Fruit fly (Drosophila melanogaster): Measurements from ENCODE around the gene Inx2.
A peak's percentile ranks its signal among the peaks of the same experiment; 100 is the strongest.

Inx2 gene

dm6 chrX:7004101-7004700, 5.7 kb downstream of the Inx2 start (continued):
- TF ChIP-seq CG8388 (GFP tag; optimal IDR thresholded peaks at IDR 0.05) (peak; percentile 61), pb (GFP tag; optimal IDR thresholded peaks at IDR 0.05) (peak; percentile 75), Fer3 (tag; optimal IDR thresholded peaks at IDR 0.05) (peak; percentile 67), slou (GFP tag; optimal IDR thresholded peaks at IDR 0.05) (peak; percentile 66), CG4617 (GFP tag; optimal IDR thresholded peaks at IDR 0.05; ENCODE audit: borderline replicate concordance) (peak; percentile 58), Hr3 (GFP tag; optimal IDR thresholded peaks at IDR 0.05) (peak; percentile 63), MESR4 (GFP tag; optimal IDR thresholded peaks at IDR 0.05) (peak; percentile 24), D19A (tag; optimal IDR thresholded peaks at IDR 0.05) (peak; percentile 63), CG15073 (GFP tag; optimal IDR thresholded peaks at IDR 0.05) (peak; percentile 14), zfh2 (GFP tag; optimal IDR thresholded peaks at IDR 0.05) (peak; percentile 25), CG10654 (GFP tag; optimal IDR thresholded peaks at IDR 0.05) (peak; percentile 76), kni (GFP tag; optimal IDR thresholded peaks at IDR 0.05) (peak; percentile 99), HmgD (GFP tag; optimal IDR thresholded peaks at IDR 0.05) (peak; percentile 64), CG8359 (GFP tag; optimal IDR thresholded peaks at IDR 0.05; ENCODE audit: borderline replicate concordance) (peak; percentile 83), gsb (GFP tag; IDR thresholded peaks at IDR 0.05) (peak; percentile 20; the same call in 1 of the 2 replicates), ara (GFP tag; IDR thresholded peaks at IDR 0.05) (peak; percentile 92), CG6765 (GFP tag; optimal IDR thresholded peaks at IDR 0.05) (peak; percentile 35), bab2 (GFP tag; optimal IDR thresholded peaks at IDR 0.05) (peak; percentile 90), CG31224 (GFP tag; IDR thresholded peaks at IDR 0.05) (peak; percentile 30; the same call in 1 of the 2 replicates), ham (GFP tag; IDR thresholded peaks at IDR 0.05) (no peak; the same call in 1 of the 2 replicates), CG9609 (GFP tag; optimal IDR thresholded peaks at IDR 0.05) (peak; percentile 61), HLH3B (GFP tag; IDR thresholded peaks at IDR 0.05) (peak; percentile 65; the same call in 1 of the 2 replicates), Side (GFP tag; optimal IDR thresholded peaks at IDR 0.05) (peak; percentile 90), Dp (GFP tag; optimal IDR thresholded peaks at IDR 0.05) (no peak), CG7372 (GFP tag; IDR thresholded peaks at IDR 0.05) (0 out of 2 replicates have a peak, but pooled peaks have one; percentile 27), Rx (GFP tag; IDR thresholded peaks at IDR 0.05) (peak; percentile 61), CG9437 (GFP tag; optimal IDR thresholded peaks at IDR 0.05) (no peak), kah (GFP tag; optimal IDR thresholded peaks at IDR 0.05) (peak; percentile 45), dpn (GFP tag; optimal IDR thresholded peaks at IDR 0.05) (peak; percentile 47 to 70), otp (GFP tag; IDR thresholded peaks at IDR 0.05) (peak; percentile 95), CG9727 (GFP tag; optimal IDR thresholded peaks at IDR 0.05) (peak; percentile 94), exex (tag; optimal IDR thresholded peaks at IDR 0.05) (peak; percentile 55), Oaz (GFP tag; IDR thresholded peaks at IDR 0.05) (peak; percentile 25; the same call in 1 of the 2 replicates), ash1 (GFP tag; optimal IDR thresholded peaks at IDR 0.05) (peak; percentile 44), ssp (GFP tag; IDR thresholded peaks at IDR 0.05) (no peak), Chrac-16 (GFP tag; optimal IDR thresholded peaks at IDR 0.05) (peak; percentile 29), CG6654 (GFP tag; optimal IDR thresholded peaks at IDR 0.05) (peak; percentile 32), CG7928 (GFP tag; optimal IDR thresholded peaks at IDR 0.05) (peak; percentile 46), chn (GFP tag; optimal IDR thresholded peaks at IDR 0.05) (peak; percentile 68), sens (GFP tag) (peak; percentile 99), CG14050 (GFP tag; IDR thresholded peaks at IDR 0.05) (peak; percentile 40; the same call in 1 of the 3 replicates), pfk (GFP tag; optimal IDR thresholded peaks at IDR 0.05) (peak; percentile 66), cwo (GFP tag; optimal IDR thresholded peaks at IDR 0.05) (peak; percentile 61), CG3407 (GFP tag; optimal IDR thresholded peaks at IDR 0.05) (peak; percentile 96), Dek (tag; optimal IDR thresholded peaks at IDR 0.05) (peak; percentile 43), ranshi (GFP tag; IDR thresholded peaks at IDR 0.05) (peak; percentile 67; the same call in 1 of the 2 replicates), Tbp (GFP tag; optimal IDR thresholded peaks at IDR 0.05) (no peak), CG10209 (GFP tag; optimal IDR thresholded peaks at IDR 0.05) (peak; percentile 93), Med (GFP tag) (peak; percentile 97), rib (GFP tag; IDR thresholded peaks at IDR 0.05) (no peak)
